Worm (Caenorhabditis elegans) whole organism, early embryonic: Measurements from ENCODE around the gene clec-227.

Source experiments
- B0310.2 ChIP-seq: sonication (generic microtip); optimal IDR thresholded peaks from 2 replicates; lab custom pipeline; 2016; ENCODE audit warnings: mild to moderate bottlenecking, missing genetic modification characterization, missing compliant biosample characterization
- F13C5.2 ChIP-seq: sonication (generic microtip); optimal IDR thresholded peaks from 2 replicates; lab custom pipeline; 2017; ENCODE audit warnings: mild to moderate bottlenecking, missing genetic modification characterization, inconsistent platforms, missing compliant biosample characterization
- aly-1 ChIP-seq: sonication (generic microtip); optimal IDR thresholded peaks from 2 replicates; lab custom pipeline; 2016; ENCODE audit warnings: missing genetic modification characterization, missing compliant biosample characterization
- ama-1 ChIP-seq: fragments of 150-350 bp; optimal IDR thresholded peaks from 2 replicates; lab custom pipeline; 2014
- ceh-13 ChIP-seq: fragments of 200-800 bp; sonication (Bioruptor generic); optimal IDR thresholded peaks from 2 replicates; lab custom pipeline; 2018; ENCODE audit warnings: mild to moderate bottlenecking, missing genetic modification characterization, missing compliant biosample characterization
- ceh-36 ChIP-seq: sonication (generic microtip); optimal IDR thresholded peaks from 2 replicates; lab custom pipeline; 2016; ENCODE audit warnings: missing genetic modification characterization, inconsistent platforms, missing compliant biosample characterization
- ets-7 ChIP-seq: sonication (generic microtip); optimal IDR thresholded peaks from 2 replicates; lab custom pipeline; 2016; ENCODE audit warnings: missing genotype, missing genetic modification characterization, missing compliant biosample characterization
- flt-1 ChIP-seq: fragments of 200-800 bp; sonication (Bioruptor generic); IDR thresholded peaks from 2 replicates; pipeline ENCODE4 v1.3.6; 2022; ENCODE audit warnings: missing genetic modification characterization, missing compliant biosample characterization
- hmbx-1 ChIP-seq: sonication (generic microtip); optimal IDR thresholded peaks from 2 replicates; lab custom pipeline; 2016; ENCODE audit warnings: mild to moderate bottlenecking, missing genetic modification characterization, missing compliant biosample characterization
- hmg-4 ChIP-seq: fragments of 200-800 bp; sonication (Bioruptor generic); optimal IDR thresholded peaks from 2 replicates; lab custom pipeline; 2018; ENCODE audit warnings: mild to moderate bottlenecking, missing genetic modification characterization, missing compliant biosample characterization
- hnd-1 ChIP-seq: sonication (generic microtip); optimal IDR thresholded peaks from 2 replicates; lab custom pipeline; 2016; ENCODE audit warnings: missing genetic modification characterization, missing compliant biosample characterization
- pes-1 ChIP-seq: fragments of 200-800 bp; sonication (Bioruptor generic); IDR thresholded peaks from 2 replicates; pipeline ENCODE4 v1.3.6; 2022; ENCODE audit warnings: missing genetic modification reagents, missing genetic modification characterization, missing compliant biosample characterization
- scrt-1 ChIP-seq: fragments of 200-800 bp; sonication (Bioruptor generic); IDR thresholded peaks from 2 replicates; pipeline ENCODE4 v1.3.6; 2022; ENCODE audit warnings: missing genetic modification characterization, missing compliant biosample characterization
- sea-1 ChIP-seq: fragments of 200-800 bp; sonication (Bioruptor generic); conservative IDR thresholded peaks from 2 replicates; pipeline ENCODE4 v1.3.6; 2022; ENCODE audit warnings: missing genetic modification characterization, missing compliant biosample characterization
- tbx-11 ChIP-seq: fragments of 200-800 bp; sonication (Bioruptor generic); IDR thresholded peaks from 2 replicates; pipeline ENCODE4 v1.3.6; 2022; ENCODE audit warnings: missing genetic modification characterization, missing compliant biosample characterization
- tbx-37 ChIP-seq: fragments of 200-800 bp; sonication (Bioruptor generic); conservative IDR thresholded peaks from 2 replicates; pipeline ENCODE4 v1.3.6; 2022; ENCODE audit warnings: missing genetic modification reagents, missing genetic modification characterization, missing compliant biosample characterization
- tra-4 ChIP-seq: sonication (generic microtip); optimal IDR thresholded peaks from 2 replicates; lab custom pipeline; 2017; ENCODE audit warnings: missing genetic modification characterization, missing compliant biosample characterization

clec-227 gene

ce11 chrV:14472229-14472628 lies at the start of gene clec-227:
TSS of gene clec-227 (plus strand) at chrV:14472529.
- TF ChIP-seq pes-1 (GFP tag; lab: Robert Waterston, UW), result no peak
- no peak for TF ChIP-seq tbx-11 (GFP tag; lab: Robert Waterston, UW)
- no peak for TF ChIP-seq tra-4 (tag; lab: Kevin White, UChicago)
- TF ChIP-seq ceh-36 (tag; lab: Kevin White, UChicago), result no peak
- TF ChIP-seq flt-1 (GFP tag; lab: Robert Waterston, UW), result no peak
- TF ChIP-seq F13C5.2 (tag; lab: Kevin White, UChicago), result no peak
- TF ChIP-seq ets-7, result no peak
- no peak for TF ChIP-seq hmbx-1
- no peak for TF ChIP-seq hnd-1 (tag; lab: Kevin White, UChicago)
- TF ChIP-seq ceh-13 (GFP tag; lab: Kevin White, UChicago), result no peak
- TF ChIP-seq B0310.2, result no peak
- TF ChIP-seq tbx-37 (GFP tag; lab: Robert Waterston, UW), result no peak
- no peak for TF ChIP-seq scrt-1 (GFP tag; lab: Robert Waterston, UW)
- TF ChIP-seq sea-1 (GFP tag; lab: Robert Waterston, UW), result no peak
- TF ChIP-seq ama-1 (lab: Kevin White, UChicago), result no peak
- no peak for TF ChIP-seq hmg-4 (GFP tag; lab: Kevin White, UChicago)
- no peak for TF ChIP-seq aly-1 (tag; lab: Kevin White, UChicago)

ce11 chrV:14423268-14423667 lies 49.1 kb upstream of the clec-227 start, which contains the start of gene rpoa-12:
TSS of gene rpoa-12 (minus strand) at chrV:14423304.
- TF ChIP-seq F13C5.2 (tag; lab: Kevin White, UChicago) (no peak), aly-1 (tag; lab: Kevin White, UChicago) (no peak), scrt-1 (GFP tag; lab: Robert Waterston, UW) (no peak), tbx-37 (GFP tag; lab: Robert Waterston, UW) (peak; percentile 59; the same call in 1 of the 2 replicates), hmg-4 (GFP tag; lab: Kevin White, UChicago) (no peak), pes-1 (GFP tag; lab: Robert Waterston, UW) (no peak), flt-1 (GFP tag; lab: Robert Waterston, UW) (no peak)

- no peak for TF ChIP-seq tbx-37 (GFP tag; lab: Robert Waterston, UW)
- TF ChIP-seq B0310.2, result no peak
- TF ChIP-seq pes-1 (GFP tag; lab: Robert Waterston, UW), result 0 out of 2 replicates have a peak, but pooled peaks have one; percentile 14
- no peak for TF ChIP-seq hnd-1 (tag; lab: Kevin White, UChicago)
- no peak for TF ChIP-seq tra-4 (tag; lab: Kevin White, UChicago)
- TF ChIP-seq hmbx-1, result no peak
- no peak for TF ChIP-seq tbx-11 (GFP tag; lab: Robert Waterston, UW)
- TF ChIP-seq flt-1 (GFP tag; lab: Robert Waterston, UW), result peak; percentile 57; the same call in 1 of the 2 replicates
- TF ChIP-seq F13C5.2 (tag; lab: Kevin White, UChicago), result peak; percentile 51
Measured at ce11 chrV:14424958-14425492, 47.3 kb upstream of the clec-227 start, which contains the start of gene rrsr-1. TSS of gene rrsr-1 (minus strand) at chrV:14425008.

- TF ChIP-seq hmg-4 (GFP tag; lab: Kevin White, UChicago) (no peak), ceh-36 (tag; lab: Kevin White, UChicago) (no peak), ets-7 (no peak), hnd-1 (tag; lab: Kevin White, UChicago) (no peak), scrt-1 (GFP tag; lab: Robert Waterston, UW) (no peak), sea-1 (GFP tag; lab: Robert Waterston, UW) (no peak), ceh-13 (GFP tag; lab: Kevin White, UChicago) (no peak), F13C5.2 (tag; lab: Kevin White, UChicago) (no peak), ama-1 (lab: Kevin White, UChicago) (no peak), tbx-37 (GFP tag; lab: Robert Waterston, UW) (no peak), hmbx-1 (no peak)
Measured at ce11 chrV:14426013-14426412, 46.3 kb upstream of the clec-227 start.

- TF ChIP-seq hmg-4 (GFP tag; lab: Kevin White, UChicago) (no peak), tbx-37 (GFP tag; lab: Robert Waterston, UW) (no peak), ceh-36 (tag; lab: Kevin White, UChicago) (peak; percentile 34), aly-1 (tag; lab: Kevin White, UChicago) (no peak), sea-1 (GFP tag; lab: Robert Waterston, UW) (no peak)
Measured at ce11 chrV:14427069-14427825, 45.1 kb upstream of the clec-227 start.

- TF ChIP-seq ets-7, result no peak
- TF ChIP-seq hmbx-1, result no peak
- no peak for TF ChIP-seq aly-1 (tag; lab: Kevin White, UChicago)
- no peak for TF ChIP-seq tbx-11 (GFP tag; lab: Robert Waterston, UW)
- no peak for TF ChIP-seq sea-1 (GFP tag; lab: Robert Waterston, UW)
- no peak for TF ChIP-seq hnd-1 (tag; lab: Kevin White, UChicago)
- TF ChIP-seq ceh-13 (GFP tag; lab: Kevin White, UChicago), result no peak
- no peak for TF ChIP-seq pes-1 (GFP tag; lab: Robert Waterston, UW)
- TF ChIP-seq flt-1 (GFP tag; lab: Robert Waterston, UW), result no peak
- no peak for TF ChIP-seq scrt-1 (GFP tag; lab: Robert Waterston, UW)
- no peak for TF ChIP-seq ama-1 (lab: Kevin White, UChicago)
- no peak for TF ChIP-seq hmg-4 (GFP tag; lab: Kevin White, UChicago)
- TF ChIP-seq tbx-37 (GFP tag; lab: Robert Waterston, UW), result no peak
- TF ChIP-seq F13C5.2 (tag; lab: Kevin White, UChicago), result no peak
Measured at ce11 chrV:14428865-14429264, 43.5 kb upstream of the clec-227 start, which contains the start of gene F23B12.1. TSS of gene F23B12.1 (plus strand) at chrV:14429165.
